Fruit fly (Drosophila melanogaster): Measurements from ENCODE around the gene Pmvk.

The Pmvk gene

dm6 chr2L:19546869-19547710 is 33.1 kb downstream of the Pmvk start, which contains the start of gene CG10337 (continued):
- TF ChIP-seq CG7963 (GFP tag; IDR thresholded peaks at IDR 0.05; ENCODE audit: partially characterized antibody), result no peak
- no peak for TF ChIP-seq lbe (GFP tag; optimal IDR thresholded peaks at IDR 0.05)
- no peak for TF ChIP-seq chn (GFP tag; optimal IDR thresholded peaks at IDR 0.05)
- TF ChIP-seq CG9876 (GFP tag; optimal IDR thresholded peaks at IDR 0.05), result no peak
- TF ChIP-seq dati (GFP tag; IDR thresholded peaks at IDR 0.05), result no peak
- no peak for TF ChIP-seq ham (GFP tag; IDR thresholded peaks at IDR 0.05)
- no peak for TF ChIP-seq Dll (GFP tag; IDR thresholded peaks at IDR 0.05; ENCODE audit: partially characterized antibody)
- no peak for TF ChIP-seq CG3407 (GFP tag; optimal IDR thresholded peaks at IDR 0.05)
- TF ChIP-seq Nf-YB (GFP tag; optimal IDR thresholded peaks at IDR 0.05), result peak; percentile 42
- TF ChIP-seq Usf (GFP tag; optimal IDR thresholded peaks at IDR 0.05), result no peak
- TF ChIP-seq HmgD (GFP tag; optimal IDR thresholded peaks at IDR 0.05), result no peak
- TF ChIP-seq Drgx (GFP tag; IDR thresholded peaks at IDR 0.05), result no peak
- no peak for TF ChIP-seq CG18476 (GFP tag; optimal IDR thresholded peaks at IDR 0.05)
- peak in 1 of 2 experiments; percentile 57 for TF ChIP-seq crp (GFP tag; optimal IDR thresholded peaks at IDR 0.05)
- TF ChIP-seq CrebB (tag; optimal IDR thresholded peaks at IDR 0.05), result peak; percentile 45
- peak; percentile 40 for TF ChIP-seq HHEX (GFP tag; optimal IDR thresholded peaks at IDR 0.05)
- peak; percentile 42 for TF ChIP-seq CG9932 (GFP tag; IDR thresholded peaks at IDR 0.05)
- peak; percentile 60 for TF ChIP-seq CG12071 (GFP tag; optimal IDR thresholded peaks at IDR 0.05)
- peak; percentile 53 for TF ChIP-seq caup (GFP tag; optimal IDR thresholded peaks at IDR 0.05; ENCODE audit: severe bottlenecking)
- TF ChIP-seq CG4328 (GFP tag; optimal IDR thresholded peaks at IDR 0.05), result peak; percentile 17
- TF ChIP-seq bab2 (GFP tag; optimal IDR thresholded peaks at IDR 0.05), result peak; percentile 30
- TF ChIP-seq CG7556 (GFP tag; optimal IDR thresholded peaks at IDR 0.05), result peak; percentile 70
- TF ChIP-seq CG14860 (GFP tag; IDR thresholded peaks at IDR 0.05; ENCODE audit: partially characterized antibody), result no peak
- no peak for TF ChIP-seq bigmax (GFP tag; optimal IDR thresholded peaks at IDR 0.05)
- TF ChIP-seq exex (tag; optimal IDR thresholded peaks at IDR 0.05), result peak; percentile 69
- peak; percentile 60 for TF ChIP-seq CG7987 (GFP tag; optimal IDR thresholded peaks at IDR 0.05)
- peak; percentile 12 for TF ChIP-seq CG11723 (GFP tag; optimal IDR thresholded peaks at IDR 0.05)
- no peak for TF ChIP-seq NFAT (GFP tag; IDR thresholded peaks at IDR 0.05)
- peak; percentile 35 for TF ChIP-seq CG4617 (GFP tag; optimal IDR thresholded peaks at IDR 0.05; ENCODE audit: borderline replicate concordance)
- TF ChIP-seq rib (GFP tag; IDR thresholded peaks at IDR 0.05), result peak; percentile 83
- TF ChIP-seq Sry-δ (GFP tag; optimal IDR thresholded peaks at IDR 0.05), result peak; percentile 7
- TF ChIP-seq CG4424 (GFP tag; optimal IDR thresholded peaks at IDR 0.05), result peak; percentile 9
- TF ChIP-seq CG43689 (GFP tag; IDR thresholded peaks at IDR 0.05), result no peak
- TF ChIP-seq CG10209 (GFP tag; optimal IDR thresholded peaks at IDR 0.05), result peak; percentile 38
- no peak for TF ChIP-seq sima (GFP tag; optimal IDR thresholded peaks at IDR 0.05)
- no peak for TF ChIP-seq CG7928 (GFP tag; optimal IDR thresholded peaks at IDR 0.05)
- no peak for TF ChIP-seq CG4730 (GFP tag; IDR thresholded peaks at IDR 0.05)
- TF ChIP-seq MTF-1 (GFP tag; optimal IDR thresholded peaks at IDR 0.05; ENCODE audit: borderline replicate concordance), result no peak
- no peak for TF ChIP-seq pita (GFP tag; optimal IDR thresholded peaks at IDR 0.05)
- TF ChIP-seq phol (tag; optimal IDR thresholded peaks at IDR 0.05), result peak; percentile 29
- TF ChIP-seq Antp (GFP tag; optimal IDR thresholded peaks at IDR 0.05), result no peak
- TF ChIP-seq CG11456 (GFP tag; IDR thresholded peaks at IDR 0.05), result no peak
- TF ChIP-seq Ada2b (GFP tag; IDR thresholded peaks at IDR 0.05), result peak; percentile 55
- TF ChIP-seq so (GFP tag; IDR thresholded peaks at IDR 0.05), result peak; percentile 71
- TF ChIP-seq CG6765 (GFP tag; optimal IDR thresholded peaks at IDR 0.05), result peak; percentile 65
- peak; percentile 34 for TF ChIP-seq CG15601 (tag; optimal IDR thresholded peaks at IDR 0.05)
- peak; percentile 11; the same call in 1 of the 2 replicates for TF ChIP-seq lmd (GFP tag; IDR thresholded peaks at IDR 0.05)
- peak; percentile 37 for TF ChIP-seq HLH54F (GFP tag; optimal IDR thresholded peaks at IDR 0.05)
- peak; percentile 47 for TF ChIP-seq CG30403 (GFP tag; optimal IDR thresholded peaks at IDR 0.05)

Measured in whole organism, embryonic.